Fruit fly (Drosophila melanogaster): Measurements from ENCODE around the gene Sytalpha.

Gene Sytalpha

dm6 chr2L:17588173-17589082 is 3.6 kb upstream of the Sytalpha start (continued):
- no peak for TF ChIP-seq CG2202 (tag; optimal IDR thresholded peaks at IDR 0.05)
- TF ChIP-seq Dip3 (GFP tag; optimal IDR thresholded peaks at IDR 0.05), result no peak
- no peak for TF ChIP-seq MTF-1 (GFP tag; optimal IDR thresholded peaks at IDR 0.05; ENCODE audit: borderline replicate concordance)
- no peak for TF ChIP-seq ab (GFP tag; optimal IDR thresholded peaks at IDR 0.05)
- TF ChIP-seq CG12219 (GFP tag; optimal IDR thresholded peaks at IDR 0.05), result no peak
- TF ChIP-seq MBD-R2 (GFP tag; IDR thresholded peaks at IDR 0.05), result no peak
- TF ChIP-seq az2 (GFP tag; optimal IDR thresholded peaks at IDR 0.05), result peak; percentile 23
- no peak for TF ChIP-seq H15 (GFP tag; IDR thresholded peaks at IDR 0.05)
- TF ChIP-seq Tbp (GFP tag; optimal IDR thresholded peaks at IDR 0.05), result no peak
- no peak for TF ChIP-seq Pdp1 (GFP tag; optimal IDR thresholded peaks at IDR 0.05)
- TF ChIP-seq unc-4 (GFP tag; IDR thresholded peaks at IDR 0.05; ENCODE audit: partially characterized antibody), result no peak
- no peak for TF ChIP-seq CG3726 (GFP tag; IDR thresholded peaks at IDR 0.05)
- no peak for TF ChIP-seq E2f1 (GFP tag; IDR thresholded peaks at IDR 0.05)
- TF ChIP-seq CG33213 (GFP tag; optimal IDR thresholded peaks at IDR 0.05), result no peak
- peak; percentile 69 for TF ChIP-seq CG13424 (tag; optimal IDR thresholded peaks at IDR 0.05)
- no peak for TF ChIP-seq chinmo (GFP tag; IDR thresholded peaks at IDR 0.05; ENCODE audit: partially characterized antibody)
- TF ChIP-seq stc (GFP tag; IDR thresholded peaks at IDR 0.05), result no peak
- no peak for TF ChIP-seq lab (GFP tag; optimal IDR thresholded peaks at IDR 0.05)
- peak; percentile 17 for TF ChIP-seq kay (GFP tag; optimal IDR thresholded peaks at IDR 0.05)
- TF ChIP-seq CG10654 (GFP tag; optimal IDR thresholded peaks at IDR 0.05), result peak; percentile 18
- no peak for TF ChIP-seq CG9932 (GFP tag; IDR thresholded peaks at IDR 0.05)
- TF ChIP-seq Spps (tag; optimal IDR thresholded peaks at IDR 0.05), result peak; percentile 13
- TF ChIP-seq Xrp1 (GFP tag; IDR thresholded peaks at IDR 0.05), result 0 out of 2 replicates have a peak, but pooled peaks have one; percentile 31
- TF ChIP-seq wek (GFP tag; optimal IDR thresholded peaks at IDR 0.05), result no peak
- no peak for TF ChIP-seq repo (GFP tag; optimal IDR thresholded peaks at IDR 0.05)
- TF ChIP-seq pnt (GFP tag; optimal IDR thresholded peaks at IDR 0.05), result no peak
- no peak for TF ChIP-seq Dip2 (GFP tag; IDR thresholded peaks at IDR 0.05)
- no peak for TF ChIP-seq pzg (GFP tag; optimal IDR thresholded peaks at IDR 0.05)
- TF ChIP-seq kni (GFP tag; optimal IDR thresholded peaks at IDR 0.05), result peak; percentile 32
- no peak for TF ChIP-seq psq (GFP tag; optimal IDR thresholded peaks at IDR 0.05)
- TF ChIP-seq prd (optimal IDR thresholded peaks at IDR 0.05), result no peak
- no peak for TF ChIP-seq prd (GFP tag; IDR thresholded peaks at IDR 0.05)
- no peak for TF ChIP-seq pita (GFP tag; optimal IDR thresholded peaks at IDR 0.05)
- no peak for TF ChIP-seq gcm (GFP tag; optimal IDR thresholded peaks at IDR 0.05)
- no peak for TF ChIP-seq luna (GFP tag; optimal IDR thresholded peaks at IDR 0.05)
- no peak for TF ChIP-seq pum (GFP tag; optimal IDR thresholded peaks at IDR 0.05)
- TF ChIP-seq CG31365 (tag; optimal IDR thresholded peaks at IDR 0.05), result no peak
- no peak for TF ChIP-seq CG6765 (GFP tag; optimal IDR thresholded peaks at IDR 0.05)
- TF ChIP-seq fd96Cb (tag; optimal IDR thresholded peaks at IDR 0.05), result peak; percentile 57
- TF ChIP-seq NfI (GFP tag; optimal IDR thresholded peaks at IDR 0.05), result no peak
- no peak for TF ChIP-seq MESR4 (GFP tag; optimal IDR thresholded peaks at IDR 0.05)
- TF ChIP-seq CG14860 (GFP tag; IDR thresholded peaks at IDR 0.05; ENCODE audit: partially characterized antibody), result no peak
- no peak for TF ChIP-seq Nf-YA (GFP tag; IDR thresholded peaks at IDR 0.05)
- no peak for TF ChIP-seq HmgD (GFP tag; optimal IDR thresholded peaks at IDR 0.05)
- TF ChIP-seq Stat92E (GFP tag; optimal IDR thresholded peaks at IDR 0.05), result no peak
- no peak for TF ChIP-seq CG6654 (GFP tag; optimal IDR thresholded peaks at IDR 0.05)
- TF ChIP-seq Mad (GFP tag; optimal IDR thresholded peaks at IDR 0.05), result no peak
- TF ChIP-seq CG7271 (tag; optimal IDR thresholded peaks at IDR 0.05), result no peak
- no peak for TF ChIP-seq ap (GFP tag; IDR thresholded peaks at IDR 0.05)

Measured in whole organism, embryonic.